Fruit fly (Drosophila melanogaster): ENCODE results near the gene CG8004.
A peak's percentile ranks its signal among the peaks of the same experiment; 100 is the strongest.

CG8004 gene

DNA sequence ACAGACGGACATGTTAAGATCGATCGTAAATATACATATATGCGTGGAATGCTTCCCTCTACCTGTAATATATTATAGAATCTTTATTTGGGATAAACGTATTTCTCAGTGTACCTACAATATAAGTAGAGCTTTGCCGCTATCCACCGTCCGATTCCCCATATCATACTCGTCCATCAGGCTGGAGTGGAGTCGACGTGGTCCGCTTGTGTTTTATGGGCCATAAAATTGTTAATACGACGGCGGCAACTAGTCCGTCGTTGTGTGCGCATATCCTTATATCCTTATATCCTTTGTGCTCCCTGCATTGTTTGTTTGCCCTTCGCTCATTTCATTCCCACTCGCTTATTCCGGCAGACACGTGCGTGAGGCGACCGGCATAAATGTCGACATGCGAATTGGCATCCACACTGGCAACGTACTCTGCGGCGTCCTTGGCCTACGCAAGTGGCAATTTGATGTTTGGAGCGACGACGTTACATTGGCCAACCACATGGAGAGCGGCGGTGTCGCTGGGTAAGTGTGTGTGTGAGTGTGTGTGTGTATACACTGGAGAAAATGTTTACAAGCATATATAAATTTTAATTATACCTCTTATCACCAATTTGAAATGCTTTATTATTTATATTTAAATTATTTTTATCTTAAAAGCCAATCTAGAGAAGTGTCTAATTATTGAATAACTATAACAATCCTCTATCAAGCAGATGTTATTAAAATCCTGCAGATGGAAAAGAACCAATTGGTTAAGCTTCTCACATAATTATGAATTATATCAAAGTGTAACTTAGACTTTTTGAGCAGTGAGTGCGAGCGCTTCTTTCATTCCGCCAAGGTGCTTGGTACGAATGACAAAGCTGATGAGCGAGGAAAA lies 40.7 kb upstream of the CG8004 start:
- no peak for TF ChIP-seq dmrt93B (GFP tag; optimal IDR thresholded peaks at IDR 0.05)
- TF ChIP-seq sv (GFP tag; optimal IDR thresholded peaks at IDR 0.05): no peak
- no peak for TF ChIP-seq OdsH (GFP tag; optimal IDR thresholded peaks at IDR 0.05)
- no peak for TF ChIP-seq Hr83 (GFP tag; optimal IDR thresholded peaks at IDR 0.05; ENCODE audit: poor library complexity, severe bottlenecking)
- no peak for TF ChIP-seq dsf (GFP tag; optimal IDR thresholded peaks at IDR 0.05; ENCODE audit: borderline replicate concordance)
- TF ChIP-seq h (GFP tag; optimal IDR thresholded peaks at IDR 0.05): no peak
- no peak for TF ChIP-seq woc (GFP tag; optimal IDR thresholded peaks at IDR 0.05)
- no peak for TF ChIP-seq jim (GFP tag; optimal IDR thresholded peaks at IDR 0.05)
- no peak for TF ChIP-seq CG32264 (GFP tag; optimal IDR thresholded peaks at IDR 0.05)
- no peak for TF ChIP-seq Rel (GFP tag; optimal IDR thresholded peaks at IDR 0.05)
- TF ChIP-seq Rel (tag; optimal IDR thresholded peaks at IDR 0.05): no peak
- TF ChIP-seq sage (GFP tag; optimal IDR thresholded peaks at IDR 0.05): no peak
- TF ChIP-seq foxo (GFP tag; optimal IDR thresholded peaks at IDR 0.05): no peak

DNA sequence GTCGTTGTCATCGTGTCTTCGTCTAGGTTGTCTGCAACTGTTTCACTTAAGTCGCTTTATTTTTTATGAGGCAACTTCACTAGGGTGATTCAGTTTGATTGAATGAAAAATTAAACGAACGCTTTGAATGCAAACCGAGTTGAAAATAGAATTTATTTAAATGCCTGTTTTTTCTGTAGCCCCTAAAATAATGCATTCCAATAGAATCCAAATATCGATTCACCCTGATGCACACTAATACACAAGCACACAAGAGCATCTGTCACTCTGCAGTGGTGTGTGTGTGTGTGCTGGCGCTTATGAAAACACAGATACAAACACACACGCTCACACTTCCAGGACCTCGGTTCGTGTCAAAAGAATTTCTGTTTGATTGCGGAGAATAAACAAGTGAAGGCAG lies 33.5 kb upstream of the CG8004 start:
- no peak for TF ChIP-seq tai (GFP tag; optimal IDR thresholded peaks at IDR 0.05)
- peak; percentile 7 for TF ChIP-seq rgr (GFP tag; optimal IDR thresholded peaks at IDR 0.05)

DNA sequence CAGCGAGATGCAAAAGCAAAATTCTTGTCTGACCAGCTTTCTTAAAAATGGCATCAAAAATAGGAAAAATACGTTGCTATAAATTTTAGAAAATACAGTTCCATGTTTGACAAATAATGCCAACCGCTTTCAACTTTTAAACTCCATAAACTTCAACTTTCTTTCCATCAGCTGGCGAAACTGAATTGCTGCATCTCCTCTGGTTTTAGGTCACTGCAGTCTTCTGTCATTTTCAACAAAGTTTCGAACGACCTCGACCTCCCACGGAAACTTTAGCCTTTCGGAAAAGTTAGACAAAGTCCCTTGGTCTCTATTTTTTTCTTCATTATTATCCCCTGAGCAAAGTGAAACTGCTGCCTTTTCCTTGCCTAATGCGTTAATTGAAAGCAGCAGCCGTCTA lies 27.4 kb upstream of the CG8004 start, which contains the start of gene CG42263:
CG42263 (minus strand) TSS at position 101 of the 400 bp plus-strand sequence.
- no peak for TF ChIP-seq Mio (GFP tag; optimal IDR thresholded peaks at IDR 0.05)
- no peak for TF ChIP-seq Myc (optimal IDR thresholded peaks at IDR 0.05)
- TF ChIP-seq CG32264 (GFP tag; optimal IDR thresholded peaks at IDR 0.05): no peak
- no peak for TF ChIP-seq dmrt93B (GFP tag; optimal IDR thresholded peaks at IDR 0.05)
- no peak for TF ChIP-seq br (GFP tag; optimal IDR thresholded peaks at IDR 0.05)
- no peak for TF ChIP-seq tai (GFP tag; optimal IDR thresholded peaks at IDR 0.05)
- no peak for TF ChIP-seq jim (GFP tag; optimal IDR thresholded peaks at IDR 0.05)
- no peak for TF ChIP-seq sage (GFP tag; optimal IDR thresholded peaks at IDR 0.05)
- no peak for TF ChIP-seq dl (GFP tag; optimal IDR thresholded peaks at IDR 0.05; ENCODE audit: insufficient read depth in 1 of 2, partially characterized antibody in 2 of 2)
- TF ChIP-seq CrebA (GFP tag; optimal IDR thresholded peaks at IDR 0.05; ENCODE audit: borderline replicate concordance): no peak
- no peak for TF ChIP-seq HLH106 (tag; optimal IDR thresholded peaks at IDR 0.05)
- no peak for TF ChIP-seq ey (GFP tag; optimal IDR thresholded peaks at IDR 0.05)
- no peak for TF ChIP-seq Jra (GFP tag; optimal IDR thresholded peaks at IDR 0.05)

DNA sequence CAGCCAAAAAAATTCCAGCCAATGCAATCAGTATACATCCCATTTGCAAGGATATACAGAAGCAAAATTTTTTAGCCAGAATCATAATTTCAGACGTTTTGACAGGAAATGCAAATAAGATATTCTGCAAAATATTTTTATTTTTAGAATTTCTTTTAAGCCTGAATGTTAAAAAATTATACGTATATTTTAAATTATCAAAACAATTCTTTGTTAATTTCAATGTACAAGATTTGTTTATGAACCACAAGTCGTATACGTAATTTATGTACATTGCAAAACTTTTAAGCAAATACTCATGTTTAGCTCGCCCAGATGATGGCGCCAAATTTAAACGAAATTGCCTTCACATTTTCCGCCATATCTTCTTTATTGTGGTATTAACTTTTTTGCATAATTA lies 26.1 kb upstream of the CG8004 start, which contains the start of gene CG42654:
CG42654 (minus strand) TSS at position 101 of the 400 bp plus-strand sequence.
- TF ChIP-seq CG9705 (GFP tag; optimal IDR thresholded peaks at IDR 0.05) (no peak), pan (optimal IDR thresholded peaks at IDR 0.05) (no peak), dsf (GFP tag; optimal IDR thresholded peaks at IDR 0.05; ENCODE audit: borderline replicate concordance) (no peak), fru (GFP tag; optimal IDR thresholded peaks at IDR 0.05) (no peak), Rel (GFP tag; optimal IDR thresholded peaks at IDR 0.05) (no peak), Rel (tag; optimal IDR thresholded peaks at IDR 0.05) (no peak), Sp1 (GFP tag; optimal IDR thresholded peaks at IDR 0.05) (no peak), dl (GFP tag; optimal IDR thresholded peaks at IDR 0.05; ENCODE audit: insufficient read depth in 1 of 2, partially characterized antibody in 2 of 2) (no peak), N (GFP tag; optimal IDR thresholded peaks at IDR 0.05) (no peak), woc (GFP tag; optimal IDR thresholded peaks at IDR 0.05) (no peak), Dfd (GFP tag; optimal IDR thresholded peaks at IDR 0.05) (no peak), lola (GFP tag; optimal IDR thresholded peaks at IDR 0.05) (no peak), sv (GFP tag; optimal IDR thresholded peaks at IDR 0.05) (no peak), tai (GFP tag; optimal IDR thresholded peaks at IDR 0.05) (no peak), CG32264 (GFP tag; optimal IDR thresholded peaks at IDR 0.05) (no peak), Dif (GFP tag; optimal IDR thresholded peaks at IDR 0.05; ENCODE audit: partially characterized antibody) (no peak), Myc (optimal IDR thresholded peaks at IDR 0.05) (no peak), Mio (GFP tag; optimal IDR thresholded peaks at IDR 0.05) (no peak)

DNA sequence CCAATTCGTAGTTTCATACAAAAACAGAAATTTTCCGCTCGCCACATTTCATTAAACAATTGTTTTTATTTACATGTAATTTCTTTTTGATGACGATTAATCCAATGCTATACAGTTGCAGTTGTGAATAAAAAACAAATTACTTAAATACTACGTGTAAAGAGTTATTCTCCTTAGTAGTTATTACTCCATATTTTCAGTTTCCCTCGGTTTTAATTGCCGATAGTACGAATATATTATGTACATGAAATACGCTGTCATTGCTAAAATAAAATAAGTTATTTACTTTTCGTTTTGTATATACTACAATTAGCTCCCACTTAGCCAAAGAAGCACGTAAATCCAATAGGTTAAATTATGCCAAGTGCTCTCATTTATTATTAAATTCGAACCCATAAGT lies 25.3 kb upstream of the CG8004 start, which contains the start of gene CG42655:
CG42655 (minus strand) TSS at position 101 of the 400 bp plus-strand sequence.
- TF ChIP-seq usp (GFP tag; optimal IDR thresholded peaks at IDR 0.05): no peak
- TF ChIP-seq rgr (GFP tag; optimal IDR thresholded peaks at IDR 0.05): no peak
- no peak for TF ChIP-seq CrebA (GFP tag; optimal IDR thresholded peaks at IDR 0.05; ENCODE audit: borderline replicate concordance)
- no peak for TF ChIP-seq Rel (GFP tag; optimal IDR thresholded peaks at IDR 0.05)
- TF ChIP-seq Rel (tag; optimal IDR thresholded peaks at IDR 0.05): no peak
- TF ChIP-seq woc (GFP tag; optimal IDR thresholded peaks at IDR 0.05): no peak
- TF ChIP-seq Hnf4 (GFP tag; optimal IDR thresholded peaks at IDR 0.05): no peak
- TF ChIP-seq GATAd (GFP tag; optimal IDR thresholded peaks at IDR 0.05): no peak
- TF ChIP-seq Dif (GFP tag; optimal IDR thresholded peaks at IDR 0.05; ENCODE audit: partially characterized antibody): no peak
- TF ChIP-seq brk (GFP tag; optimal IDR thresholded peaks at IDR 0.05): no peak
- TF ChIP-seq OdsH (GFP tag; optimal IDR thresholded peaks at IDR 0.05): no peak
- no peak for TF ChIP-seq pan (optimal IDR thresholded peaks at IDR 0.05)
- TF ChIP-seq Jra (GFP tag; optimal IDR thresholded peaks at IDR 0.05): no peak
- no peak for TF ChIP-seq sage (GFP tag; optimal IDR thresholded peaks at IDR 0.05)
- TF ChIP-seq psq (GFP tag; optimal IDR thresholded peaks at IDR 0.05): no peak
- no peak for TF ChIP-seq fru (GFP tag; optimal IDR thresholded peaks at IDR 0.05)
- no peak for TF ChIP-seq Mio (GFP tag; optimal IDR thresholded peaks at IDR 0.05)
